Fruit fly (Drosophila melanogaster) Kc167 (cell line): ENCODE measurements around the gene CG4287.

Experiments
- Sin3A ChIP-seq: fragments of >200 bp; optimal IDR thresholded peaks from 2 replicates; lab custom pipeline; 2018; ENCODE audit warnings: missing external identifiers
- insv ChIP-seq: fragments of >200 bp; optimal IDR thresholded peaks from 3 replicates; lab custom pipeline; 2018; ENCODE audit warnings: missing external identifiers
- psq ChIP-seq: fragments of >200 bp; optimal IDR thresholded peaks from 2 replicates; lab custom pipeline; 2017; ENCODE audit warnings: missing external identifiers
- ttk ChIP-seq: sonication (Bioruptor generic); optimal IDR thresholded peaks from 2 replicates; lab custom pipeline; 2017; ENCODE audit warnings: missing external identifiers

DNA sequence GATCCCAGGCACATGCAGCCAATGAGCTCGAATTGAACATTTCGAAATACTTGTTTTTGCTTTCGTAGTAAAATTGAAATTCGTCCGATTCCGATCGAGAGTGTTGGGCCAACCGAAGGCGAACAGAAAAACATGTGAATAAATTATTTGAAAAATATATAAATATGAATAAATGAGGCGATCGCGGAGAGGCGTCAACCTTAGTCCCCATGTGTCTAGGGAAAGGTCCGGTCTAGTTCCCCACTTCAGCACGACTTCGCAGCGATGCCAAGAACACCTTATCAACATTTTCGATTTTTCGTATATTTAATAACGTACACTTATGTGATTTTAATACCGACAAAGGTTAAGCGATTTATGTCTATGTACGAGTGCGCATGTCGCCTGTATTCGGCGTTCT lies 27.9 kb upstream of the CG4287 start:
- TF ChIP-seq Sin3A (lab: Kevin White, UChicago) (no peak), psq (lab: Kevin White, UChicago) (no peak), insv (lab: Kevin White, UChicago) (no peak), ttk (lab: Kevin White, UChicago) (no peak)
